Worm (Caenorhabditis elegans) whole organism, L4/young adult: ENCODE measurements around the gene Y39F10A.1.

ENCODE experiments used
- dao-5 ChIP-seq: sonication (generic microtip); optimal IDR thresholded peaks from 2 replicates; lab custom pipeline; 2016; ENCODE audit warnings: missing genotype, missing genetic modification characterization, moderate library complexity, missing compliant biosample characterization
- him-1 ChIP-seq: sonication (generic microtip); optimal IDR thresholded peaks from 2 replicates; lab custom pipeline; 2016; ENCODE audit warnings: missing genotype, missing genetic modification reagents, missing genetic modification characterization, missing compliant biosample characterization

- TF ChIP-seq dao-5 (no peak), him-1 (tag; lab: Kevin White, UChicago) (no peak)
These were observed 39.6 kb downstream of the Y39F10A.1 start, which contains the start of gene msrp-3 for ce11 chrII:814737-815136.
